Worm (Caenorhabditis elegans) whole organism, early embryonic: Measurements from ENCODE around the gene R02F11.11.

Experiments
- B0310.2 ChIP-seq: sonication (generic microtip); optimal IDR thresholded peaks from 2 replicates; lab custom pipeline; 2016; ENCODE audit warnings: mild to moderate bottlenecking, missing genetic modification characterization, missing compliant biosample characterization
- F13C5.2 ChIP-seq: sonication (generic microtip); optimal IDR thresholded peaks from 2 replicates; lab custom pipeline; 2017; ENCODE audit warnings: mild to moderate bottlenecking, missing genetic modification characterization, inconsistent platforms, missing compliant biosample characterization
- aly-1 ChIP-seq: sonication (generic microtip); optimal IDR thresholded peaks from 2 replicates; lab custom pipeline; 2016; ENCODE audit warnings: missing genetic modification characterization, missing compliant biosample characterization
- ama-1 ChIP-seq: fragments of 150-350 bp; optimal IDR thresholded peaks from 2 replicates; lab custom pipeline; 2014
- ceh-13 ChIP-seq: fragments of 200-800 bp; sonication (Bioruptor generic); optimal IDR thresholded peaks from 2 replicates; lab custom pipeline; 2018; ENCODE audit warnings: mild to moderate bottlenecking, missing genetic modification characterization, missing compliant biosample characterization
- ceh-36 ChIP-seq: sonication (generic microtip); optimal IDR thresholded peaks from 2 replicates; lab custom pipeline; 2016; ENCODE audit warnings: missing genetic modification characterization, inconsistent platforms, missing compliant biosample characterization
- ets-7 ChIP-seq: sonication (generic microtip); optimal IDR thresholded peaks from 2 replicates; lab custom pipeline; 2016; ENCODE audit warnings: missing genotype, missing genetic modification characterization, missing compliant biosample characterization
- flt-1 ChIP-seq: fragments of 200-800 bp; sonication (Bioruptor generic); IDR thresholded peaks from 2 replicates; pipeline ENCODE4 v1.3.6; 2022; ENCODE audit warnings: missing genetic modification characterization, missing compliant biosample characterization
- hmbx-1 ChIP-seq: sonication (generic microtip); optimal IDR thresholded peaks from 2 replicates; lab custom pipeline; 2016; ENCODE audit warnings: mild to moderate bottlenecking, missing genetic modification characterization, missing compliant biosample characterization
- hmg-4 ChIP-seq: fragments of 200-800 bp; sonication (Bioruptor generic); optimal IDR thresholded peaks from 2 replicates; lab custom pipeline; 2018; ENCODE audit warnings: mild to moderate bottlenecking, missing genetic modification characterization, missing compliant biosample characterization
- hnd-1 ChIP-seq: sonication (generic microtip); optimal IDR thresholded peaks from 2 replicates; lab custom pipeline; 2016; ENCODE audit warnings: missing genetic modification characterization, missing compliant biosample characterization
- pes-1 ChIP-seq: fragments of 200-800 bp; sonication (Bioruptor generic); IDR thresholded peaks from 2 replicates; pipeline ENCODE4 v1.3.6; 2022; ENCODE audit warnings: missing genetic modification reagents, missing genetic modification characterization, missing compliant biosample characterization
- scrt-1 ChIP-seq: fragments of 200-800 bp; sonication (Bioruptor generic); IDR thresholded peaks from 2 replicates; pipeline ENCODE4 v1.3.6; 2022; ENCODE audit warnings: missing genetic modification characterization, missing compliant biosample characterization
- sea-1 ChIP-seq: fragments of 200-800 bp; sonication (Bioruptor generic); conservative IDR thresholded peaks from 2 replicates; pipeline ENCODE4 v1.3.6; 2022; ENCODE audit warnings: missing genetic modification characterization, missing compliant biosample characterization
- tbx-11 ChIP-seq: fragments of 200-800 bp; sonication (Bioruptor generic); IDR thresholded peaks from 2 replicates; pipeline ENCODE4 v1.3.6; 2022; ENCODE audit warnings: missing genetic modification characterization, missing compliant biosample characterization
- tbx-37 ChIP-seq: fragments of 200-800 bp; sonication (Bioruptor generic); conservative IDR thresholded peaks from 2 replicates; pipeline ENCODE4 v1.3.6; 2022; ENCODE audit warnings: missing genetic modification reagents, missing genetic modification characterization, missing compliant biosample characterization
- tra-4 ChIP-seq: sonication (generic microtip); optimal IDR thresholded peaks from 2 replicates; lab custom pipeline; 2017; ENCODE audit warnings: missing genetic modification characterization, missing compliant biosample characterization

Gene R02F11.11

DNA sequence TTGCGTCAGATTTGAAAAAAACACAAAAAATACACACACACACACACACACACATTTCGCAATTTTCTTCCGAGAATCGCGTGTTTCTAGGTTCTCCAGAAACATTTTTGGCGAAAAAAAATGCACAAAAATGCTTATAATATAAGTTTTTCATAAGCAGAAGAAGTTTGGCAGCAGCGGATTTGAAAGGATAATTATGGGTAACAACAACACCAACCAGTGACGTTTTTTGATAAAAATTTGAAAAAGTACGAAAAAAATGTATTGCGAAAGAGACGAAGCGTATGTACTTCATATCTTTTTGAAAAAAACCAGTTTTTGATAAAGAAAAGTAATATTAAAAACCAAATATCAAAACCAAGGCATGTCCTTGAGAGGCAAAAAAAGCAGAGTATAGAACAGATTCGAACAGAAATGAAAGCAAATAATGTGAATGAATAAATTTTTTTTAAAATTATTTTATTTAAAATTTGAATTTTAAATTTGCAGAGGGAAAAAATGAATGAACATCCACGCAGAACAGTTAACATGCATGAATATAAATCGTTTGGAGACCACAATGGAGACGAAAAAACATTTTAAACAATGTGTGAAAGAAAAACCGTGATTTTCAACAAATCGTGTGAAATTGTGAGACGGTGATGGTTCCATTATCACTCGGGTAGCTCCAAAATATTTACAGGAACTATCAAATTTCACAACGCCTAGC is 32.2 kb downstream of the R02F11.11 start:
- TF ChIP-seq scrt-1 (GFP tag; lab: Robert Waterston, UW) (no peak), ama-1 (lab: Kevin White, UChicago) (peak; percentile 27)

DNA sequence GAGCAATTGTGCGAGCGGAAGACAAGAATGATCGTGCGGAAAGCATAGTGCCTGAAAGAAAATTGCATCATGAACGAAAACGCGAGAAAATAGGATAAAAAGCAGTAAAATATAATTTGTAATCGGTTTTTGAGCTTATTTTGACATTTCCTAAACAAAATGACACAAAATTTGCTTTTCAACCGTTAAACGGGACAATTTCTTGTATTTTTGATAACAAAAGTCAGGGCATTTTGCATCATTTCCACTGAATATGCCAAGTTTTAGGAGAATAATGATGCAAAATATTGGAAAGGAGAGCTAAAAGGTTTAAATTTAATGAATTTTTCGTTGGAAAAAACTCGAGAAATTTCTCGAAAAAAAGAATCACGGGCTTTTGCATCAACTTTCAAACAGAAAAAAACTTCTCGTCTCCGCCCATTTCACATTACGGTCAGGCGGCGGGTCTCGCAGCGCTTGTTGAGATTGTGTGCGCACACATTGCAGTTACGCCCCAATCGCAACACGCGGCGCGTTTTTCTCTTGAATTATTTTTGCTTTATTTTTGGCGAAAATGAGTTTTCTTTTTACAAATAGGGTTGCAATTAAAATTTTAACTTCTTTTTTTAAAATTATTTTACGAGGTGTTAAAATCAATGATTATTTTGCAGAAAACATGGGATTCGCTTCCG is 35.2 kb downstream of the R02F11.11 start, which contains the start of the genes hsp-6 and C37H5.5:
Gene hsp-6 (minus strand): TSS at position 51 of the 671 bp plus-strand sequence.
Gene C37H5.5 (plus strand): TSS at position 651 of the 671 bp plus-strand sequence.
- TF ChIP-seq flt-1 (0 out of 2 replicates have a peak, but pooled peaks have one; percentile 7), pes-1 (GFP tag; lab: Robert Waterston, UW) (peak; percentile 63; the same call in 1 of the 2 replicates), hmbx-1 (tag; lab: Kevin White, UChicago) (no peak), hmg-4 (GFP tag; lab: Kevin White, UChicago) (peak; percentile 25), scrt-1 (GFP tag; lab: Robert Waterston, UW) (no peak), F13C5.2 (peak; percentile 57)

DNA sequence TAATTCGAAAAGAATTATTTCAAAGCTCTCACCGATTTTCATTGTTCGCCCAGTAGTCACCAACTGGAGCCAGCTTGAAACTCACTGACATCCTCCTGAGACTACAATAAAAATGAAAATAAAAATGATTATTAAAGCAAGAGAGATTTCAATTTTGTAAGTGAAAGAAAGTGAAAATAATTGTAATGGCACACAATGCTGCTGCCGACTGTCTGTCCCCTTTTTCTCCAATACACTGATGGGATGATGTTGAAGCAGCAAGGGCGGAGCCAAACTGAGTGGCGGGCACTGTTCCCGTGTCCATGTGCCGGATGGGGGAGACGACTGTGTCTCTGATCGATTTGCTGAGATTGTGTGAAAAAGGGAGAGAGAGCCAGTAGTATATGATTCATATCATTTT is 42.6 kb downstream of the R02F11.11 start, which contains the start of gene C37H5.14:
Gene C37H5.14 (minus strand): TSS at position 101 of the 400 bp plus-strand sequence.
- TF ChIP-seq flt-1 (no peak), scrt-1 (GFP tag; lab: Robert Waterston, UW) (no peak), B0310.2 (no peak), pes-1 (GFP tag; lab: Robert Waterston, UW) (no peak), tbx-11 (no peak), tbx-37 (GFP tag; lab: Robert Waterston, UW) (no peak), sea-1 (GFP tag; lab: Robert Waterston, UW) (no peak), F13C5.2 (no peak), hmbx-1 (tag; lab: Kevin White, UChicago) (no peak), ceh-36 (tag; lab: Kevin White, UChicago) (no peak), hmg-4 (GFP tag; lab: Kevin White, UChicago) (no peak), tra-4 (tag; lab: Kevin White, UChicago) (no peak), ceh-13 (GFP tag; lab: Kevin White, UChicago) (no peak), ets-7 (no peak), aly-1 (no peak), ama-1 (lab: Kevin White, UChicago) (no peak), hnd-1 (tag; lab: Kevin White, UChicago) (no peak)

DNA sequence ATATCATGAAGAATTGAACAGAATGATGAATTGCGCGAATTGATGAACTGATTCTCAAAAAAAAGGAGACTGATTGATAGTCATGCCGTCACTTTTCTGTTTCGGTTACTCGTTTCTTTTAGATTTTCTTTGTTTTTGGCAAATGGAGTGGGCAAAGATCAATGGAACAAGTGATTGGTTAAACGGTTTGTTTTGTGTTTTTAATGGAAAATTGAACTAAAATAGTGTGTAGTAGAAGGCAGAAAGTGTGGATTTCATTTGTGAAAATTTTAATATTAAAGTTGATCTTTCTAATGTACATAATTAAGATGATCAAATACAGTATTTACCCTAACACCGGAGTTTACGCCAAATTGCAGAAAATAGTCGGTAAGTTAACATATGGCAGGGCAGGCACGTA is 48.2 kb downstream of the R02F11.11 start, which contains the start of gene nas-9:
Gene nas-9 (minus strand): TSS at position 101 of the 400 bp plus-strand sequence.
- TF ChIP-seq F13C5.2 (no peak), hmbx-1 (tag; lab: Kevin White, UChicago) (no peak), flt-1 (no peak), ceh-36 (tag; lab: Kevin White, UChicago) (no peak), hnd-1 (tag; lab: Kevin White, UChicago) (no peak), ets-7 (no peak), tbx-11 (no peak)

DNA sequence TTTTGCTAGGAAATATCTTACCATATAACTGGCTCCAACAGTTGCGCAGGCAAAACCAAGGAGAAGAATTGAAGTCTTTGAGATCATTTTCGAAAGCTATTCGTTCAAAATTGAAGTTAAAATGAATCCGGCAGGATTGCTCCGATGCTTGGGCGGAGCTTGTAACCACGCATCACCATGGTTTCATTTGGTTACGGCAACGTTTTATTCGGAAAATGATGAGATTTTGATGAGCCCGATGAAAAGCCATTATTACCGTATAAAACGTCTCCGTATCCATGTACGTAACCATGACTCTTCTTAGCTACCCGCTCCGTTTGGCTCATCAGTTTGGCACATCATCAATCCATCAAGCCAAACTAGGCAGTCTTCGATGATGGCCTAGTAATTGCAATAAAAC is 49.5 kb downstream of the R02F11.11 start, which contains the start of gene cwp-1:
Gene cwp-1 (minus strand): TSS at position 101 of the 400 bp plus-strand sequence.
- TF ChIP-seq hmbx-1 (tag; lab: Kevin White, UChicago): no peak
- no peak for TF ChIP-seq tbx-37 (GFP tag; lab: Robert Waterston, UW)
- no peak for TF ChIP-seq flt-1
- no peak for TF ChIP-seq sea-1 (GFP tag; lab: Robert Waterston, UW)
- no peak for TF ChIP-seq tbx-11
- TF ChIP-seq ama-1 (lab: Kevin White, UChicago): no peak
- no peak for TF ChIP-seq F13C5.2
- no peak for TF ChIP-seq aly-1
- no peak for TF ChIP-seq pes-1 (GFP tag; lab: Robert Waterston, UW)
- TF ChIP-seq tra-4 (tag; lab: Kevin White, UChicago): no peak
- TF ChIP-seq scrt-1 (GFP tag; lab: Robert Waterston, UW): no peak

DNA sequence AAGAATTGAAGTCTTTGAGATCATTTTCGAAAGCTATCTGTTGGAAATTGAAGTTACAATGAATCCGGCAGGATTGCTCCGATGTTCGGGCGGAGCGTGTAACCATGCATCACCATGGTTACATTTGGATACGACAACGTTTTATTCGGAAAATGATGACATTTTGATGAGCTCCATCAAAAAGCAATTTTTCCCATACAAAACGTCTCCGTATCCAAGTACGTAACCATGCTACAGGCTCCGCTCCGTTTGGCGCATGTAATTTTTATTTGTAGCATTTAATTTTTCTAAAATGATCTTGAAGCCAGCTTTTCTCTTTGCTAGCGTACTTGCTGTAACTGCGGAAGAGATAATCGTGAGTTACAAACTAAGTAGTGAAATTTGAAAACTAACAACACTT is 50.9 kb downstream of the R02F11.11 start, which contains the start of the genes cwp-2 and cwp-3:
Gene cwp-2 (minus strand): TSS at position 101 of the 400 bp plus-strand sequence.
Gene cwp-3 (plus strand): TSS at position 293 of the 400 bp plus-strand sequence.
- TF ChIP-seq hnd-1 (tag; lab: Kevin White, UChicago): no peak
- no peak for TF ChIP-seq B0310.2
- TF ChIP-seq hmg-4 (GFP tag; lab: Kevin White, UChicago): no peak
- TF ChIP-seq aly-1: no peak
- TF ChIP-seq ets-7: no peak
- TF ChIP-seq sea-1 (GFP tag; lab: Robert Waterston, UW): no peak
- no peak for TF ChIP-seq flt-1
- no peak for TF ChIP-seq tra-4 (tag; lab: Kevin White, UChicago)
- no peak for TF ChIP-seq tbx-37 (GFP tag; lab: Robert Waterston, UW)
- no peak for TF ChIP-seq ceh-13 (GFP tag; lab: Kevin White, UChicago)
- TF ChIP-seq hmbx-1 (tag; lab: Kevin White, UChicago): no peak
- no peak for TF ChIP-seq tbx-11
- no peak for TF ChIP-seq F13C5.2
- no peak for TF ChIP-seq ceh-36 (tag; lab: Kevin White, UChicago)
- no peak for TF ChIP-seq ama-1 (lab: Kevin White, UChicago)
- TF ChIP-seq pes-1 (GFP tag; lab: Robert Waterston, UW): no peak
- no peak for TF ChIP-seq scrt-1 (GFP tag; lab: Robert Waterston, UW)
